Worm (Caenorhabditis elegans): Measurements from ENCODE around the gene cgef-1.
A peak's percentile ranks its signal among the peaks of the same experiment; 100 is the strongest.
"Not testable (repeated sequence)": the region's sequence is repeated elsewhere in the genome, so short reads cannot be mapped to it uniquely, and the experiment has no call there.

Gene cgef-1

DNA sequence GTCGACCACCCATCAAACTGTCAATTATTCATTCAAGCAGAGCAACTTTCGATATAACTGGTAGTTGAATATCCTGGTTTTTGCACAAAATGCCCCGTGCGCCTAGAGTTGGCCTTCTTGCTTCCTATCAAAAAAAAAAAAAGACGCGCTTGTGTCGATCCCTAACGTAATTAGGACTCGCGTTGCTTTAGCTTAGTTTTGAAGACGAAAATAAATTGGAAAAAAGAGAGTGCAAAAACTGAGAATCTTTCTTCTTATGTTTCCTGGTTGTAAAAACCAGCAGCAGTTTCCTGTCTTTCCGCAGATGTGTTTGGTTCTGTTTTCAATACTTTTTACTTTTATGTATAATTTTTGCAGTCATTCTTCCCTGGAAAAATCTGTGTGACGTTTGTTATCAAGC is 6.1 kb downstream of the cgef-1 start:
- peak in 1 of 2 experiments; percentile 56 for TF ChIP-seq unc-62 (GFP tag; optimal IDR thresholded peaks at IDR 0.05 in 1 of 2)
- no peak for TF ChIP-seq unc-62 (tag; optimal IDR thresholded peaks at IDR 0.05)
- TF ChIP-seq fkh-10 (GFP tag; optimal IDR thresholded peaks at IDR 0.05), result peak; percentile 10
- TF ChIP-seq Y5F2A.4 (GFP tag; optimal IDR thresholded peaks at IDR 0.05), result no peak
- TF ChIP-seq zag-1 (tag; optimal IDR thresholded peaks at IDR 0.05), result no peak

- no peak for TF ChIP-seq ceh-62 (tag; optimal IDR thresholded peaks at IDR 0.05)
- TF ChIP-seq aha-1 (tag), result peak; percentile 68
- TF ChIP-seq unc-39 (tag; optimal IDR thresholded peaks at IDR 0.05), result no peak
- TF ChIP-seq set-16 (GFP tag; IDR thresholded peaks at IDR 0.05), result 0 out of 2 replicates have a peak, but pooled peaks have one; percentile 12
- no peak for TF ChIP-seq ces-1 (GFP tag; optimal IDR thresholded peaks at IDR 0.05)
- TF ChIP-seq egl-43 (GFP tag; IDR thresholded peaks at IDR 0.05), result no peak
These were observed 21.7 kb downstream of the cgef-1 start for ce11 chrX:2793527-2793926.

- TF ChIP-seq T20F7.1 (GFP tag; optimal IDR thresholded peaks at IDR 0.05) (no peak), unc-130 (GFP tag; optimal IDR thresholded peaks at IDR 0.05) (no peak), sdz-12 (GFP tag; optimal IDR thresholded peaks at IDR 0.05) (no peak), snpc-1.2 (GFP tag; IDR thresholded peaks at IDR 0.05) (no peak), F49E8.2 (tag; optimal IDR thresholded peaks at IDR 0.05; ENCODE audit: borderline replicate concordance) (no peak), nhr-76 (tag; optimal IDR thresholded peaks at IDR 0.05) (no peak), dve-1 (tag; optimal IDR thresholded peaks at IDR 0.05; ENCODE audit: insufficient read depth) (peak; percentile 2), saeg-2 (GFP tag; IDR thresholded peaks at IDR 0.05) (no peak), egl-43 (GFP tag; IDR thresholded peaks at IDR 0.05) (no peak)
These were observed 22.5 kb downstream of the cgef-1 start for ce11 chrX:2794324-2794723.

DNA sequence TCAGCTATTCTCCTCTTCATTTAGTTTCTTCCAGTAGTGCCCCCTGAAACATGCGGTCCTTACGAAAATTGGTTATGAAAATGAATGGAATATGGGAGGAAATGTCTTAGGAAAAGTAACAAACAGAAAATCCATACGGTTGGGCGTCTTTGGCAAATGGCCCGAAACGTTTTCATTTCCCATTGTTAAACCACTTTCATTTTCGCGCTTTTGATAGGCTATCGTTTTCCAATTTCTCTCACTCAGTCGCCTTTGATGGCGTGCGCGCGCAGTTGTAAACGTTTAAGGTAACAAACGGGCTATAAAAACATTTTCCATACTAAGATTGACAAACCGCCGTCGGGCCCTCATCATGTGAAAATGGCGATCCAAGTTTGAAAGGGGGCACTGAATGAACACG is 23.2 kb downstream of the cgef-1 start:
- TF ChIP-seq hlh-30 (tag; optimal IDR thresholded peaks at IDR 0.05; ENCODE audit: insufficient read depth), result peak; percentile 24
- no peak for TF ChIP-seq F10B5.3 (tag; optimal IDR thresholded peaks at IDR 0.05)

DNA sequence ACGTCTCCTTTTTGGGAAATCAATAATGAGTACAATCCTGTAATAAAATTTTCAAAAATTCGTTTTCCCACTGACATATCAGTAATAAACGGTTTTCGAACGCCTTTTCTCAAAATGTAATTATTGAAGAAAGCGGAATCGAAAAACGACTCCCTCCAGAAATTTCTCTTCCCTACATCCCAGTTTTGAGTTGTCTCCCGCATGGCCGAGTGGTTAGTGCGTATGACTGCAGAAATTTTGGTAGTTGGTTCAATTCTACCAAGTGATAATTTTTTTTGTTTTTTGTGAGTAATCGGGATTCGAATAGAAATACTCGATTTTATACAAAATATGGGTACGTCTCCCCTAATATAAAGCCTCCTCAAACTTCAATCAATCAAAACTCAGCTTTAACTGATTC is 29.8 kb downstream of the cgef-1 start:
- peak; percentile 87 for TF ChIP-seq vab-7 (GFP tag; IDR thresholded peaks at IDR 0.05)
- peak; percentile 56; the same call in 1 of the 2 replicates for TF ChIP-seq lin-1 (GFP tag; IDR thresholded peaks at IDR 0.05)
- TF ChIP-seq nhr-41 (GFP tag; IDR thresholded peaks at IDR 0.05), result peak; percentile 52; the same call in 1 of the 2 replicates
- peak; percentile 86 for TF ChIP-seq egl-43 (GFP tag; IDR thresholded peaks at IDR 0.05)
- TF ChIP-seq D1046.2 (GFP tag; IDR thresholded peaks at IDR 0.05), result peak; percentile 82
- peak; percentile 67; the same call in 1 of the 2 replicates for TF ChIP-seq ceh-44 (GFP tag; IDR thresholded peaks at IDR 0.05)
- TF ChIP-seq php-3 (GFP tag; IDR thresholded peaks at IDR 0.05), result peak; percentile 55
- 0 out of 2 replicates have a peak, but pooled peaks have one; percentile 57 for TF ChIP-seq nhr-42 (GFP tag; IDR thresholded peaks at IDR 0.05)
- 0 out of 2 replicates have a peak, but pooled peaks have one; percentile 74 for TF ChIP-seq Y105C5A.15 (GFP tag; IDR thresholded peaks at IDR 0.05)
- TF ChIP-seq T26A8.4 (GFP tag; IDR thresholded peaks at IDR 0.05), result peak; percentile 42
- TF ChIP-seq Y48G9A.11 (GFP tag; IDR thresholded peaks at IDR 0.05), result 0 out of 2 replicates have a peak, but pooled peaks have one; percentile 39
- TF ChIP-seq ZK337.2 (GFP tag; IDR thresholded peaks at IDR 0.05), result peak; percentile 87
- peak; percentile 91; the same call in 1 of the 2 replicates for TF ChIP-seq F44E2.7 (GFP tag; IDR thresholded peaks at IDR 0.05)
- peak; percentile 76; the same call in 1 of the 2 replicates for TF ChIP-seq F26F4.8 (GFP tag; conservative IDR thresholded peaks at IDR 0.05)
- peak; percentile 67 for TF ChIP-seq madf-9 (GFP tag; conservative IDR thresholded peaks at IDR 0.05)
- TF ChIP-seq ctbp-1 (GFP tag; IDR thresholded peaks at IDR 0.05), result peak; percentile 64; the same call in 1 of the 2 replicates
- peak; percentile 70 for TF ChIP-seq lin-38 (GFP tag; IDR thresholded peaks at IDR 0.05)
- TF ChIP-seq mxl-2 (GFP tag; conservative IDR thresholded peaks at IDR 0.05), result 0 out of 2 replicates have a peak, but pooled peaks have one; percentile 48
- TF ChIP-seq snpc-1.2 (GFP tag; IDR thresholded peaks at IDR 0.05), result peak; percentile 87
- TF ChIP-seq dmd-8 (GFP tag; IDR thresholded peaks at IDR 0.05), result peak; percentile 63; the same call in 1 of the 2 replicates
- peak; percentile 89; the same call in 1 of the 2 replicates for TF ChIP-seq pha-4 (GFP tag; IDR thresholded peaks at IDR 0.05)
- not testable (repeated sequence) for TF ChIP-seq pha-4 (tag; optimal IDR thresholded peaks at IDR 0.05)
- 0 out of 4 replicates have a peak, but pooled peaks have one; percentile 17 to 68 for TF ChIP-seq madf-5 (GFP tag; IDR thresholded peaks at IDR 0.05)
- peak; percentile 88 for TF ChIP-seq lim-7 (GFP tag; IDR thresholded peaks at IDR 0.05)
- TF ChIP-seq hmg-1.1 (GFP tag; IDR thresholded peaks at IDR 0.05), result peak; percentile 60; the same call in 1 of the 2 replicates

Measured in whole organism, L4 larva.